Fruit fly (Drosophila melanogaster): Measurements from ENCODE around the gene CG11601.

CG11601 gene

DNA sequence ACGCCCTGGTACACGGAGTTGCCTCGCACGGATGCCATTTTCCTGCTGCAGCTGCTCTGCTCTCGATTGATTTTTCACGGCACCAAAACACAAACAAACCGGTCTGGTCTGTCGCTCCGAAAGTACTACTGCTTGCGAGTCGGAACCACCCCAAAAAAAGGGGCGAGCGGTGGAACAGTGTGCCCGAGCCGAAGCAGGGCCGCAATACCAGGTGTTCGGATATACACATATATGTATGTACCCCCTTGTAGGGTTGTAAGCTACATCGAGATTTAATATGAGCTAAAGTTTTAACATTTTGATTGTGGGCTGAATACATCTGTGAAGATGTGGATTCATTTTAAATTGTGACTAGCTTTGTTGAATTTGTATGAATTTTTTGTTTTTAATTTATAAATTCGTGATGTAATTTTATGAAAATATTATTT, 2.5 kb upstream of the CG11601 start (continued):
- TF ChIP-seq Fer2 (tag; optimal IDR thresholded peaks at IDR 0.05) (no peak), trh (GFP tag; optimal IDR thresholded peaks at IDR 0.05) (no peak), Mad (GFP tag; optimal IDR thresholded peaks at IDR 0.05) (peak; percentile 33), Hand (GFP tag; optimal IDR thresholded peaks at IDR 0.05) (peak; percentile 27), klu (GFP tag; IDR thresholded peaks at IDR 0.05) (no peak), Eip74EF (GFP tag; optimal IDR thresholded peaks at IDR 0.05) (peak in 1 of 2 experiments; percentile 15), nerfin-2 (GFP tag; IDR thresholded peaks at IDR 0.05; ENCODE audit: partially characterized antibody) (no peak), CG7372 (GFP tag; IDR thresholded peaks at IDR 0.05) (peak; percentile 18; the same call in 1 of the 2 replicates), NFAT (GFP tag; IDR thresholded peaks at IDR 0.05) (peak; percentile 50; the same call in 1 of the 2 replicates), Mrtf (GFP tag; IDR thresholded peaks at IDR 0.05) (no peak), dmrt99B (tag; optimal IDR thresholded peaks at IDR 0.05) (peak; percentile 36), sna (GFP tag; IDR thresholded peaks at IDR 0.05; ENCODE audit: partially characterized antibody) (no peak; the same call in 1 of the 2 replicates), gsb-n (tag; optimal IDR thresholded peaks at IDR 0.05) (peak; percentile 44), E2f2 (GFP tag; IDR thresholded peaks at IDR 0.05) (peak; percentile 49; the same call in 1 of the 2 replicates), CG15514 (GFP tag; optimal IDR thresholded peaks at IDR 0.05) (peak; percentile 97), D (optimal IDR thresholded peaks at IDR 0.05) (no peak), D (GFP tag; optimal IDR thresholded peaks at IDR 0.05) (peak; percentile 12), CG17912 (GFP tag; optimal IDR thresholded peaks at IDR 0.05) (peak; percentile 53), MTF-1 (GFP tag; optimal IDR thresholded peaks at IDR 0.05; ENCODE audit: borderline replicate concordance) (peak; percentile 37), CG7786 (GFP tag; optimal IDR thresholded peaks at IDR 0.05) (peak; percentile 29), ro (GFP tag; IDR thresholded peaks at IDR 0.05) (no peak), sim (GFP tag; IDR thresholded peaks at IDR 0.05) (no peak; the same call in 1 of the 2 replicates), abd-A (tag; optimal IDR thresholded peaks at IDR 0.05) (peak; percentile 5), BEAF-32 (GFP tag; optimal IDR thresholded peaks at IDR 0.05) (peak; percentile 31), eyg (GFP tag; optimal IDR thresholded peaks at IDR 0.05) (peak; percentile 7), CG15601 (tag; optimal IDR thresholded peaks at IDR 0.05) (peak; percentile 46), CG31388 (GFP tag; optimal IDR thresholded peaks at IDR 0.05) (no peak), CG9609 (GFP tag; optimal IDR thresholded peaks at IDR 0.05) (no peak), CG17802 (tag; optimal IDR thresholded peaks at IDR 0.05) (peak; percentile 25), br (optimal IDR thresholded peaks at IDR 0.05) (no peak), zfh2 (GFP tag; optimal IDR thresholded peaks at IDR 0.05) (peak; percentile 47), usp (GFP tag; optimal IDR thresholded peaks at IDR 0.05) (no peak), org-1 (GFP tag; optimal IDR thresholded peaks at IDR 0.05) (no peak), CG42726 (GFP tag; IDR thresholded peaks at IDR 0.05; ENCODE audit: partially characterized antibody) (peak; percentile 74), CG12942 (GFP tag; optimal IDR thresholded peaks at IDR 0.05) (no peak), cas (GFP tag; IDR thresholded peaks at IDR 0.05) (no peak), CG33557 (GFP tag; optimal IDR thresholded peaks at IDR 0.05) (no peak), CG34376 (GFP tag; optimal IDR thresholded peaks at IDR 0.05) (peak; percentile 51), Awh (GFP tag; IDR thresholded peaks at IDR 0.05) (peak; percentile 53), CG9932 (GFP tag; IDR thresholded peaks at IDR 0.05) (peak; percentile 64), nau (GFP tag; optimal IDR thresholded peaks at IDR 0.05) (no peak), CG11093 (GFP tag; IDR thresholded peaks at IDR 0.05) (no peak), Blimp-1 (GFP tag; optimal IDR thresholded peaks at IDR 0.05) (peak; percentile 41), Deaf1 (tag; optimal IDR thresholded peaks at IDR 0.05) (peak; percentile 70), oc (tag; optimal IDR thresholded peaks at IDR 0.05) (peak; percentile 1), CG1233 (GFP tag; optimal IDR thresholded peaks at IDR 0.05) (peak; percentile 21), Atf-2 (GFP tag; optimal IDR thresholded peaks at IDR 0.05) (peak; percentile 8), CG7839 (tag; optimal IDR thresholded peaks at IDR 0.05) (peak; percentile 53), CG12236 (GFP tag; optimal IDR thresholded peaks at IDR 0.05) (no peak), Doc3 (GFP tag; IDR thresholded peaks at IDR 0.05; ENCODE audit: partially characterized antibody) (no peak), sima (GFP tag; optimal IDR thresholded peaks at IDR 0.05) (no peak)

Measured in whole organism, embryonic.